Fruit fly (Drosophila melanogaster): ENCODE data around the gene CG14185.

The CG14185 gene

dm6 chr3L:20129032-20129431 lies 23.1 kb downstream of the CG14185 start, which contains the start of gene gig (continued):
- TF ChIP-seq CG18599 (GFP tag; optimal IDR thresholded peaks at IDR 0.05), result no peak
- no peak for TF ChIP-seq CG17328 (GFP tag; IDR thresholded peaks at IDR 0.05)
- TF ChIP-seq pzg (GFP tag; optimal IDR thresholded peaks at IDR 0.05), result peak; percentile 41
- TF ChIP-seq gfzf (GFP tag; optimal IDR thresholded peaks at IDR 0.05), result peak; percentile 69
- TF ChIP-seq scrt (GFP tag; optimal IDR thresholded peaks at IDR 0.05), result no peak
- TF ChIP-seq Med (GFP tag), result peak; percentile 54
- peak; percentile 70 for TF ChIP-seq zf30C (GFP tag; optimal IDR thresholded peaks at IDR 0.05)
- TF ChIP-seq Blimp-1 (GFP tag; optimal IDR thresholded peaks at IDR 0.05), result no peak
- no peak for TF ChIP-seq Sox102F (GFP tag; optimal IDR thresholded peaks at IDR 0.05)
- no peak for TF ChIP-seq ro (GFP tag; IDR thresholded peaks at IDR 0.05)
- no peak for TF ChIP-seq CG17385 (GFP tag; optimal IDR thresholded peaks at IDR 0.05)
- peak; percentile 70 for TF ChIP-seq CG15514 (GFP tag; optimal IDR thresholded peaks at IDR 0.05)
- no peak for TF ChIP-seq BtbVII (GFP tag; optimal IDR thresholded peaks at IDR 0.05)
- peak; percentile 81 for TF ChIP-seq Dp (GFP tag; optimal IDR thresholded peaks at IDR 0.05)
- TF ChIP-seq Ssrp (tag; optimal IDR thresholded peaks at IDR 0.05), result no peak
- no peak for TF ChIP-seq sisA (GFP tag; IDR thresholded peaks at IDR 0.05)
- no peak for TF ChIP-seq CG12942 (GFP tag; optimal IDR thresholded peaks at IDR 0.05)
- no peak for TF ChIP-seq tap (tag; optimal IDR thresholded peaks at IDR 0.05)
- no peak for TF ChIP-seq MTF-1 (GFP tag; optimal IDR thresholded peaks at IDR 0.05; ENCODE audit: borderline replicate concordance)
- no peak for TF ChIP-seq Gug (GFP tag; IDR thresholded peaks at IDR 0.05)
- no peak for TF ChIP-seq nmo (GFP tag; optimal IDR thresholded peaks at IDR 0.05)
- no peak for TF ChIP-seq CG7786 (GFP tag; optimal IDR thresholded peaks at IDR 0.05)

dm6 chr3L:20131643-20132042 lies 25.7 kb downstream of the CG14185 start, which contains the start of gene obst-J:
TSS of gene obst-J (minus strand) at chr3L:20131743.
- no peak for TF ChIP-seq GATAe (GFP tag; conservative IDR thresholded peaks at IDR 0.05)
- no peak for TF ChIP-seq grn (GFP tag; optimal IDR thresholded peaks at IDR 0.05)
- no peak for TF ChIP-seq CG10209 (GFP tag; optimal IDR thresholded peaks at IDR 0.05)

dm6 chr3L:20133168-20133567 lies 27.3 kb downstream of the CG14185 start, which contains the start of gene CG7335:
TSS of gene CG7335 (minus strand) at chr3L:20133268.
- no peak for TF ChIP-seq mirr (GFP tag; optimal IDR thresholded peaks at IDR 0.05)

- TF ChIP-seq seq (GFP tag; IDR thresholded peaks at IDR 0.05) (no peak), CTCF (GFP tag; optimal IDR thresholded peaks at IDR 0.05) (peak; percentile 77), CG14050 (GFP tag; IDR thresholded peaks at IDR 0.05) (no peak)
Measured at dm6 chr3L:20138327-20138726, 32.4 kb downstream of the CG14185 start.

dm6 chr3L:20140589-20141207 lies 34.8 kb downstream of the CG14185 start, which contains the start of gene CG7328:
TSS of gene CG7328 (minus strand) at chr3L:20140607.
- no peak for TF ChIP-seq Ravus (GFP tag; IDR thresholded peaks at IDR 0.05)
- TF ChIP-seq E2f1 (GFP tag; IDR thresholded peaks at IDR 0.05), result peak; percentile 27; the same call in 1 of the 2 replicates
- no peak for TF ChIP-seq CG34422 (GFP tag; IDR thresholded peaks at IDR 0.05)
- TF ChIP-seq CG18599 (GFP tag; optimal IDR thresholded peaks at IDR 0.05), result peak; percentile 66
- TF ChIP-seq Hand (GFP tag; optimal IDR thresholded peaks at IDR 0.05), result peak; percentile 37
- peak; percentile 33; the same call in 1 of the 2 replicates for TF ChIP-seq Adf1 (GFP tag; IDR thresholded peaks at IDR 0.05)
- peak; percentile 39; the same call in 1 of the 2 replicates for TF ChIP-seq CG32767 (GFP tag; IDR thresholded peaks at IDR 0.05)
- peak in 1 of 2 experiments; percentile 28 for TF ChIP-seq Pdp1 (GFP tag; optimal IDR thresholded peaks at IDR 0.05)
- no peak for TF ChIP-seq br (optimal IDR thresholded peaks at IDR 0.05)
- TF ChIP-seq dpn (GFP tag; optimal IDR thresholded peaks at IDR 0.05), result peak; percentile 23 to 43
- TF ChIP-seq CkIIα-i1 (GFP tag; IDR thresholded peaks at IDR 0.05), result no peak
- TF ChIP-seq CG9437 (GFP tag; optimal IDR thresholded peaks at IDR 0.05), result peak; percentile 12
- TF ChIP-seq gfzf (GFP tag; optimal IDR thresholded peaks at IDR 0.05), result peak; percentile 18
- peak in 1 of 2 experiments; percentile 5 for TF ChIP-seq insv (GFP tag; optimal IDR thresholded peaks at IDR 0.05)
- TF ChIP-seq CG14860 (GFP tag; IDR thresholded peaks at IDR 0.05; ENCODE audit: partially characterized antibody), result no peak
- TF ChIP-seq CG32772 (GFP tag; IDR thresholded peaks at IDR 0.05), result 0 out of 2 replicates have a peak, but pooled peaks have one; percentile 31
- no peak for TF ChIP-seq stc (GFP tag; IDR thresholded peaks at IDR 0.05)
- TF ChIP-seq emc (GFP tag; optimal IDR thresholded peaks at IDR 0.05), result no peak
